Fruit fly (Drosophila melanogaster) whole organism, embryonic: ENCODE measurements around the gene smash.

ENCODE experiments used
- Atf3 ChIP-seq: fragments of 200-800 bp; sonication (Bioruptor generic); optimal IDR thresholded peaks from 3 replicates; lab custom pipeline; 2016; ENCODE audit warnings: missing biosample characterization, missing genetic modification characterization
- Atf6 ChIP-seq: fragments of 200-800 bp; sonication (Bioruptor generic); IDR thresholded peaks from 2 replicates; pipeline ENCODE4 v1.3.6; 2022; ENCODE audit warnings: missing biosample characterization, missing genetic modification characterization
- CG10959 ChIP-seq: fragments of 200-800 bp; sonication (Bioruptor generic); IDR thresholded peaks from 2 replicates; pipeline ENCODE4 v1.3.6; 2022; ENCODE audit warnings: missing biosample characterization, missing genetic modification characterization
- CG11085 ChIP-seq: fragments of 200-800 bp; sonication (Bioruptor generic); IDR thresholded peaks from 2 replicates; pipeline ENCODE4 v1.3.6; 2022; ENCODE audit warnings: missing biosample characterization, missing genetic modification characterization
- CG11456 ChIP-seq: fragments of 200-800 bp; sonication (Bioruptor generic); IDR thresholded peaks from 3 replicates; pipeline ENCODE4 v1.3.6; 2022; ENCODE audit warnings: missing biosample characterization, missing genetic modification characterization
- CG11560 ChIP-seq: fragments of 200-800 bp; sonication (Bioruptor generic); IDR thresholded peaks from 3 replicates; pipeline ENCODE4 v1.3.6; 2022; ENCODE audit warnings: missing biosample characterization, missing genetic modification characterization
- CG12299 ChIP-seq: fragments of 200-800 bp; sonication (Bioruptor generic); optimal IDR thresholded peaks from 2 replicates; lab custom pipeline; 2018; ENCODE audit warnings: missing biosample characterization, mild to moderate bottlenecking, missing genetic modification characterization
- CG15479 ChIP-seq: fragments of 200-800 bp; sonication (Bioruptor generic); optimal IDR thresholded peaks from 3 replicates; lab custom pipeline; 2019; ENCODE audit warnings: missing biosample characterization, mild to moderate bottlenecking, missing genetic modification characterization, moderate library complexity
- CG15514 ChIP-seq: fragments of 200-800 bp; sonication (Bioruptor generic); optimal IDR thresholded peaks from 3 replicates; lab custom pipeline; 2017; ENCODE audit warnings: missing biosample characterization, missing genetic modification characterization, mild to moderate bottlenecking, moderate library complexity, missing genetic modification reagents
- CG17359 ChIP-seq: fragments of 200-800 bp; sonication (Bioruptor generic); optimal IDR thresholded peaks from 3 replicates; lab custom pipeline; 2018; ENCODE audit warnings: missing biosample characterization, mild to moderate bottlenecking, missing genetic modification characterization, moderate library complexity
- CG18599 ChIP-seq: fragments of 200-800 bp; sonication (Bioruptor generic); optimal IDR thresholded peaks from 3 replicates; lab custom pipeline; 2017; ENCODE audit warnings: missing biosample characterization, missing genetic modification characterization, mild to moderate bottlenecking, moderate library complexity, missing genetic modification reagents
- CG3065 ChIP-seq: fragments of 200-800 bp; sonication (Bioruptor generic); optimal IDR thresholded peaks from 2 replicates; lab custom pipeline; 2016; ENCODE audit warnings: missing biosample characterization, missing genetic modification characterization
- CG4360 ChIP-seq: fragments of 200-800 bp; sonication (Bioruptor generic); IDR thresholded peaks from 2 replicates; pipeline ENCODE4 v1.3.6; 2022; ENCODE audit warnings: missing biosample characterization, missing genetic modification characterization
- CG4730 ChIP-seq: fragments of 200-800 bp; sonication (Bioruptor generic); IDR thresholded peaks from 2 replicates; pipeline ENCODE4 v1.3.6; 2022; ENCODE audit warnings: missing biosample characterization, missing genetic modification characterization
- CG6254 ChIP-seq: fragments of 200-800 bp; sonication (Bioruptor generic); optimal IDR thresholded peaks from 3 replicates; lab custom pipeline; 2017; ENCODE audit warnings: mild to moderate bottlenecking, missing biosample characterization, missing genetic modification reagents, missing genetic modification characterization
- CG7372 ChIP-seq: fragments of 200-800 bp; sonication (Bioruptor generic); IDR thresholded peaks from 2 replicates; pipeline ENCODE4 v1.3.6; 2022; ENCODE audit warnings: missing biosample characterization, missing genetic modification characterization
- CG7839 ChIP-seq: fragments of 200-800 bp; sonication (Bioruptor generic); optimal IDR thresholded peaks from 3 replicates; lab custom pipeline; 2018; ENCODE audit warnings: missing biosample characterization, mild to moderate bottlenecking, missing genetic modification characterization, moderate library complexity
- CG8290 ChIP-seq, 3 experiments: fragments of 200-800 bp; sonication (Bioruptor generic); optimal IDR thresholded peaks; 2 replicates each; lab custom pipeline; 2016 to 2019; ENCODE audit warnings: missing biosample characterization in 3 of 3, missing genetic modification characterization in 3 of 3, mild to moderate bottlenecking in 2 of 3, moderate library complexity in 1 of 3
- CG9215 ChIP-seq: fragments of 200-800 bp; sonication (Bioruptor generic); IDR thresholded peaks from 2 replicates; pipeline ENCODE4 v1.3.6; 2022; ENCODE audit warnings: missing biosample characterization, missing genetic modification characterization
- CG9609 ChIP-seq: fragments of 200-800 bp; sonication (Bioruptor generic); optimal IDR thresholded peaks from 3 replicates; lab custom pipeline; 2016; ENCODE audit warnings: missing biosample characterization, missing genetic modification characterization
- CHES-1-like ChIP-seq: fragments of 200-800 bp; sonication (Bioruptor generic); optimal IDR thresholded peaks from 2 replicates; lab custom pipeline; 2016; ENCODE audit warnings: missing biosample characterization, missing genetic modification characterization
- D19A ChIP-seq: fragments of 200-800 bp; optimal IDR thresholded peaks from 3 replicates; lab custom pipeline; 2019; ENCODE audit warnings: missing biosample characterization, mild to moderate bottlenecking, missing genetic modification characterization, moderate library complexity
- Drgx ChIP-seq: fragments of 200-800 bp; sonication (Bioruptor generic); IDR thresholded peaks from 2 replicates; pipeline ENCODE4 v1.3.6; 2022; ENCODE audit warnings: missing biosample characterization, missing genetic modification characterization
- Ets65A ChIP-seq: fragments of 200-800 bp; sonication (Bioruptor generic); peaks from one replicate; lab custom pipeline; 2016; ENCODE audit warnings: missing biosample characterization, missing genetic modification characterization
- Hr3 ChIP-seq: fragments of 200-800 bp; sonication (Bioruptor generic); optimal IDR thresholded peaks from 3 replicates; lab custom pipeline; 2016; ENCODE audit warnings: missing biosample characterization, missing genetic modification characterization
- Hsf ChIP-seq: fragments of 200-800 bp; sonication (Bioruptor generic); optimal IDR thresholded peaks from 3 replicates; lab custom pipeline; 2016; ENCODE audit warnings: missing biosample characterization, missing genetic modification characterization
- Lhr ChIP-seq: fragments of 200-800 bp; sonication (Bioruptor generic); optimal IDR thresholded peaks from 3 replicates; lab custom pipeline; 2017; ENCODE audit warnings: mild to moderate bottlenecking, missing biosample characterization, missing genetic modification reagents, missing genetic modification characterization
- Med ChIP-seq: fragments of 200-800 bp; sonication (Bioruptor generic); peaks from one replicate; lab custom pipeline; 2016; ENCODE audit warnings: missing biosample characterization, missing genetic modification characterization, mild to moderate bottlenecking, inconsistent platforms, moderate library complexity
- Optix ChIP-seq: fragments of 200-800 bp; sonication (Bioruptor generic); IDR thresholded peaks from 3 replicates; pipeline ENCODE4 v1.3.6; 2022; ENCODE audit warnings: missing biosample characterization, missing genetic modification characterization
- Poxn ChIP-seq: fragments of 200-800 bp; sonication (Bioruptor generic); IDR thresholded peaks from 2 replicates; pipeline ENCODE4 v1.3.6; 2022; ENCODE audit warnings: missing biosample characterization, missing genetic modification characterization
- Trl ChIP-seq, 3 experiments: fragments of >200 bp in 2 of 3; fragments of 200-800 bp in 1 of 3; sonication (Bioruptor generic) in 1 of 3; optimal IDR thresholded peaks; 2 replicates in 1 of 3; 3 replicates in 2 of 3; lab custom pipeline; 2016 to 2017; ENCODE audit warnings: missing biosample characterization in 1 of 3, missing genetic modification characterization in 1 of 3
- ac ChIP-seq: fragments of 200-800 bp; sonication (Bioruptor generic); optimal IDR thresholded peaks from 3 replicates; lab custom pipeline; 2017; ENCODE audit warnings: missing biosample characterization, mild to moderate bottlenecking, missing genetic modification characterization
- ap ChIP-seq: fragments of 200-800 bp; sonication (Bioruptor generic); IDR thresholded peaks from 2 replicates; pipeline ENCODE4 v1.3.6; 2022; ENCODE audit warnings: missing biosample characterization, missing genetic modification characterization
- jigr1 ChIP-seq: fragments of 200-800 bp; sonication (Bioruptor generic); IDR thresholded peaks from 3 replicates; pipeline ENCODE4 v1.3.6; 2022; ENCODE audit warnings: missing biosample characterization, missing genetic modification characterization
- peb ChIP-seq: fragments of 200-800 bp; sonication (Bioruptor generic); IDR thresholded peaks from 2 replicates; pipeline ENCODE4 v1.3.6; 2022; ENCODE audit warnings: missing biosample characterization, missing genetic modification characterization
- sens ChIP-seq: fragments of 200-800 bp; sonication (Bioruptor generic); peaks from one replicate; lab custom pipeline; 2016; ENCODE audit warnings: missing biosample characterization, missing genetic modification characterization
- sima ChIP-seq: fragments of 200-800 bp; sonication (Bioruptor generic); optimal IDR thresholded peaks from 2 replicates; lab custom pipeline; 2016; ENCODE audit warnings: missing biosample characterization, missing genetic modification characterization
- sr ChIP-seq: fragments of 200-800 bp; sonication (Bioruptor generic); IDR thresholded peaks from 3 replicates; pipeline ENCODE4 v1.3.6; 2022; ENCODE audit warnings: missing biosample characterization, missing genetic modification characterization
- zen ChIP-seq: fragments of 200-800 bp; sonication (Bioruptor generic); optimal IDR thresholded peaks from 3 replicates; lab custom pipeline; 2018; ENCODE audit warnings: missing biosample characterization, mild to moderate bottlenecking, missing genetic modification characterization, moderate library complexity

The smash gene

DNA sequence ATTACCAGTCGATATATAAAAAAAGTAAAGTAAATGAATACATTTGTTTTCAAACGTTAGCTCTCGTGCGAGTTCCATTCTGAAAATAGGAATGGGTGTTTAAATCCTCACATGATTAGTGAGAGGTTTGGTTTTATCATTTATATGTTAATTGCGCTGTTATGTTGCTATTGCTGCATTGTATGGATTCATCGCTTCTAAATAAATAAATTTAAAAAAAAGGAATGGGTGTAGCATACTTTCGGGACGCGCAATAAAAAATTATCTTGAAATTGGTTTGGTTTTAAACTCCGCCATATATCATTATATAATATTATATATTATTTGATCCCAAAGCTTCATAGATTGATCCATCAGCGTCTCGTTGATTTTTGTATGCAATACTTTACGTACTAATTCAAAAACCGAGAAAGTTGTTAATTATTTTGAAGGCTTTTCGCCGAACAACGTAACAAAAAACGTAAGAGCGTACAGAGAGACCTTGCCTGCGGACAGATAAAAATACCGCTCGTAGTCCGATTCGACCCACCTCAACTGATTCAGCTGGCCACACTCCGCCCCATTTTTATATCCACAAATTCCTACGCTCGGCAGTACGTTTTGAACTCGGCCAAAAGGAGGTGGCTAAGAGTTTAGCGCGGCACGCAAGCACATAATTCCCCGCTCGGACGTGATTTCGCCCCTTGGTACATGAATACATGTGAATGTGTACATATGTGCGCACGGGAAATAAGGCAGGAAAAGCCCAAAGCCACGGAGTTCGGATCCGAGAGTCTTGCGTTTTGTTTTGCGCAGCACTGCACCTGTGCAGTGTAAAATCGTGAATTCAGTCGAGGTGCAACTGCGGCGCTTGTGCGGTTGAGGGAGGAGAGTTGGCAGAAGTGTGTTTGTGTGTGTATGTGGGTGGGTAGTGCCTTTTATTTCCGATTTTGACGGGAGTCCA, at the start of gene smash (continued):
- TF ChIP-seq CG3065 (GFP tag; lab: Kevin White, UChicago) (no peak), CG15479 (GFP tag; lab: Kevin White, UChicago) (peak; percentile 52), Optix (GFP tag; lab: Robert Waterston, UW) (no peak), CG7839 (tag; lab: Kevin White, UChicago) (peak; percentile 12), Drgx (peak; percentile 48; the same call in 1 of the 2 replicates), CG18599 (GFP tag; lab: Kevin White, UChicago) (peak; percentile 0), CG6254 (no peak), jigr1 (GFP tag; lab: Robert Waterston, UW) (no peak), CG11456 (peak; percentile 77; the same call in 2 of the 3 replicates), ac (GFP tag; lab: Kevin White, UChicago) (no peak), Atf6 (GFP tag; lab: Robert Waterston, UW) (no peak)

DNA sequence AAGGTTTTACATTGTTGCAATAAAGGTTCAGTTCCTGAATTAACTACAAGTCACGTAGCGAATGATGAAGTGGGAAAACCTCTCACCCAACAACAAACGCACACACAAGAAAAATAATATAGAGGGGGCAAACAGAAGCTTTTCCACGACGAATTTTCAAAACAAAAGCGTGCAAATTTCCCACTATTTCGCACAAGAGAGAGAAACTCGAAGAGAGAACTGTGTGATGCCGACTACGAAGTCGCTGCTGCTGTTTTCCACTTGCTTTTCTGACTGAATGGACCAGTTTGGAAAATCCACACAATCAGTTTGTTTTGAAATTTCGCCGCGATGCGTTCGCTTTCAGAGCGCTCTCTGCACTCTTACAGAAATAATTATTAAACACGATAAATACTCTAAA, 46.8 kb upstream of the smash start, which contains the start of gene 5-HT2A:
5-HT2A (plus strand) TSS at position 301 of the 400 bp plus-strand sequence.
- no peak for TF ChIP-seq CG4730
- TF ChIP-seq CG11560 = no peak
- peak; percentile 15 to 19 for TF ChIP-seq Trl (optimal IDR thresholded peaks at IDR 0.05; lab: Kevin White, UChicago)
- no peak for TF ChIP-seq Trl (GFP tag; optimal IDR thresholded peaks at IDR 0.05; lab: Kevin White, UChicago)
- no peak for TF ChIP-seq CG8290 (GFP tag; optimal IDR thresholded peaks at IDR 0.05; lab: Kevin White, UChicago)
- TF ChIP-seq CG8290 (tag; optimal IDR thresholded peaks at IDR 0.05; lab: Kevin White, UChicago) = no peak
- no peak for TF ChIP-seq CG9215 (GFP tag; lab: Robert Waterston, UW)
- no peak for TF ChIP-seq zen (tag; lab: Kevin White, UChicago)

DNA sequence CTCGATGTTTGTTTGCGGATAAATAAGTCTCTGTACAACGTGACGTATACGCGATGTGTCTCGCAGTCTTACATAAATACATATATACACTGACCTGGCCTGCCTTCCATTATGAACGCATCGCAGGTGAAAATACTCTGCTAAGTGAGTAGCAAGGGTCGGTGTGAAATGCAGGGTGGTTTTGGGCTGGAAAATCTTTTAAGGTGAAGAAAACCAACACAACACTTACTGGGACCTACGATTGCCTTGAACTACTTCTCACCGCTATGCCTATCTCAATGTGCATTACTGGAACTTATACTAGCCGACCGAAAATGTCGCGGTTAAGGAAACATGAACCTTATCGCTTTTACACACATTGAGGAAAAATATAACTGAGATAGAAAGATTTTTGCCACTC, 43.2 kb upstream of the smash start:
- no peak for TF ChIP-seq peb
- TF ChIP-seq Lhr (GFP tag; lab: Kevin White, UChicago) = no peak
- no peak for TF ChIP-seq CG9609 (GFP tag; lab: Kevin White, UChicago)
- no peak for TF ChIP-seq Poxn (GFP tag; lab: Robert Waterston, UW)
- no peak for TF ChIP-seq sr
- no peak for TF ChIP-seq Hsf (GFP tag; lab: Kevin White, UChicago)
- TF ChIP-seq sens (GFP tag; lab: Kevin White, UChicago) = peak; percentile 53
- TF ChIP-seq Atf3 = no peak
- TF ChIP-seq CG11085 (GFP tag; lab: Robert Waterston, UW) = no peak
- TF ChIP-seq Med (GFP tag; lab: Kevin White, UChicago) = peak; percentile 53
- no peak for TF ChIP-seq CG17359 (tag; lab: Kevin White, UChicago)
- no peak for TF ChIP-seq CG10959 (GFP tag; lab: Robert Waterston, UW)
- peak; percentile 57; the same call in 1 of the 2 replicates for TF ChIP-seq CG7372 (GFP tag; lab: Robert Waterston, UW)
- peak; percentile 55 for TF ChIP-seq D19A (tag; lab: Kevin White, UChicago)
- TF ChIP-seq Hr3 = no peak
- peak; percentile 45 for TF ChIP-seq Ets65A (GFP tag; lab: Kevin White, UChicago)
- no peak for TF ChIP-seq CG12299 (tag; lab: Kevin White, UChicago)
- TF ChIP-seq CG15514 (GFP tag; lab: Kevin White, UChicago) = no peak
- TF ChIP-seq sima (GFP tag; lab: Kevin White, UChicago) = no peak
- TF ChIP-seq CG4360 (GFP tag; lab: Robert Waterston, UW) = no peak
- no peak for TF ChIP-seq ap (GFP tag; lab: Robert Waterston, UW)
- TF ChIP-seq CHES-1-like (GFP tag; lab: Kevin White, UChicago) = no peak
